Fruit fly (Drosophila melanogaster): Measurements from ENCODE around the gene CG32248.

Gene CG32248

dm6 chr3L:4471449-4471848 is at the start of gene CG32248:
Gene CG32248, plus strand, starts transcription at chr3L:4471749.
- no peak for TF ChIP-seq h (optimal IDR thresholded peaks at IDR 0.05)
- TF ChIP-seq Sin3A (optimal IDR thresholded peaks at IDR 0.05): no peak
- no peak for TF ChIP-seq psq (optimal IDR thresholded peaks at IDR 0.05)
- no peak for TF ChIP-seq Myc (optimal IDR thresholded peaks at IDR 0.05)
- TF ChIP-seq ttk (optimal IDR thresholded peaks at IDR 0.05): no peak
- TF ChIP-seq insv (optimal IDR thresholded peaks at IDR 0.05): no peak

dm6 chr3L:4426581-4426980 is 45.0 kb upstream of the CG32248 start:
- TF ChIP-seq ttk (optimal IDR thresholded peaks at IDR 0.05) (no peak), psq (optimal IDR thresholded peaks at IDR 0.05) (no peak), Sin3A (optimal IDR thresholded peaks at IDR 0.05) (no peak), Myc (optimal IDR thresholded peaks at IDR 0.05) (no peak), insv (optimal IDR thresholded peaks at IDR 0.05) (no peak), h (optimal IDR thresholded peaks at IDR 0.05) (no peak)

DNA sequence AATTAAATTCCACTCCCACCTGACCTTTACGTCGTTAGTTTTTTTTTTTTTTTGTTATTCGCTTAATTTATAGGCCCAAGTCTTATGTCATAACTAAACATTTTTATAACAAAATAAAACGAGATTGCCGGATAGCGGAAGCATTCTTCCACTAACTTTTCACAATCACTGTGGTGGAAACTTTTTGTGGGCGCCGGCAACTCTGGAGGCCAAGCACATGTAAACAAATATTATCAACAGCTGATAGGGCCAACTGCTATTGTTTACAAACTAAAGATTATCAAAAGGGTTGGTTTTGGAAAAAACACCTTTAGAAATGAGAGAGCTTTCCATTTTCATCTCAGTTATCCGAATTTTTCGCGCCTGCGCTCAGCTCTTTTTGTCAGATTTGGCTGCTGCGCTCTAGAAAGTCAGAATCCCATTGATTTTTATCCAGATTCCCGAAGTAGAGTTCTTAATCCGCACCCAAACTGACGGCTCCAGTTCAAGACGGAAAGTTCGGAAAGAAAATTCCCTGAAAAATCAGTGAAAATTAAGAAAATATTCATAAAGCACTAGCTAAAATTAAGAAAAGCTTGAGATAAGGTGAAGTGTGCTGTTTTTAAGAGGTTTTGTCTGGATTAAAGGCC is 42.5 kb upstream of the CG32248 start, which contains the start of gene nAChRbeta1:
Gene nAChRbeta1 (plus strand): TSS at position 432 of the 629 bp plus-strand sequence.
- TF ChIP-seq psq (optimal IDR thresholded peaks at IDR 0.05): no peak
- TF ChIP-seq Myc (optimal IDR thresholded peaks at IDR 0.05): no peak
- no peak for TF ChIP-seq h (optimal IDR thresholded peaks at IDR 0.05)
- no peak for TF ChIP-seq Sin3A (optimal IDR thresholded peaks at IDR 0.05)
- no peak for TF ChIP-seq insv (optimal IDR thresholded peaks at IDR 0.05)
- no peak for TF ChIP-seq ttk (optimal IDR thresholded peaks at IDR 0.05)

DNA sequence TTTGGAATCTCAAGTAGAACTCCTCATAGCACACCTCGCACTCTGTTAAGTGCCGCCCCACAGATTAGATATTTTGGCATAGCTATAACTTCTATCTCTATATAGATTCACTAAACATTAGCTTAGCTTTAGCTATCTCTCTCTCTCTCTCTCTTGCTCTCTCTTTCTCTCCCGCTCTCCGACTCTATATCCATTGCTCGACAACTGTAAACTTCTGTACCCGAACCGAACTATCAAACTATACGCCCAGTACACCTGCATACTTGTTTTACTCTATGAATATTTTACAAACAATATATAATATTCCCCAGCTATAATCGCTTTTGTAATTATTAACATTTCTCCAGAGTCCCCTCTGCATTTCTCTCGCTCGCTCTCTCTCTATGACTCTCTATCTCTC is 41.2 kb upstream of the CG32248 start:
- no peak for TF ChIP-seq Myc (optimal IDR thresholded peaks at IDR 0.05)
- no peak for TF ChIP-seq h (optimal IDR thresholded peaks at IDR 0.05)
- TF ChIP-seq Sin3A (optimal IDR thresholded peaks at IDR 0.05): no peak
- no peak for TF ChIP-seq psq (optimal IDR thresholded peaks at IDR 0.05)
- no peak for TF ChIP-seq insv (optimal IDR thresholded peaks at IDR 0.05)
- TF ChIP-seq ttk (optimal IDR thresholded peaks at IDR 0.05): no peak

DNA sequence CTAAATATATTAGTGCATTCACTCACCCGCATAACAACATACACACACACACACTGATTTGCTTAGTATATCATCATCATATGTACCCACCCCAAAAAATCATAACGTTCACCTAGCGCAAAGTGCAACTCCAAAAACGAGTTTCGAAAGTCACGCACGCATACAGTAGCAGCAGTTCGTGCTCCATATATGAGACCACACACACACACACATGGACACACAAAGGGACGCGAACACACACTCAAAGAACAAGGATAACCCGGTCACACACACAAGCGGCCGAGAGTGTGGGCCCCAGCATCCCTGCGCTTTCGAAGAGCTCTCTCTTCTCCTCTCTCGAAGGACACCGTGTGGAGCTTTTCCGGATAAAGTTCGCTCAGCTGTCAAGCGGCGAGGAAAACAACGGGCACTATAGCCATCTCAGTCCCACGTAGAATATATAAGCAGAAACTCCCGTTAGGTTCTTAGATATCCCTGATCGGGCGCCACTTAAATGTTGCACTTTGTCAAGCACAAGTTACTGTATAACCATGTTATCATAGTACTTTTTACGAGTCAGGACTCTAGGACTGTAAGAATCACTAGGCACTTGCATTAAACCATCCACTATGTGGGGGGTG is 40.3 kb upstream of the CG32248 start:
- no peak for TF ChIP-seq ttk (optimal IDR thresholded peaks at IDR 0.05)
- TF ChIP-seq insv (optimal IDR thresholded peaks at IDR 0.05): no peak
- TF ChIP-seq Myc (optimal IDR thresholded peaks at IDR 0.05): no peak
- no peak for TF ChIP-seq Sin3A (optimal IDR thresholded peaks at IDR 0.05)
- no peak for TF ChIP-seq psq (optimal IDR thresholded peaks at IDR 0.05)
- no peak for TF ChIP-seq h (optimal IDR thresholded peaks at IDR 0.05)

DNA sequence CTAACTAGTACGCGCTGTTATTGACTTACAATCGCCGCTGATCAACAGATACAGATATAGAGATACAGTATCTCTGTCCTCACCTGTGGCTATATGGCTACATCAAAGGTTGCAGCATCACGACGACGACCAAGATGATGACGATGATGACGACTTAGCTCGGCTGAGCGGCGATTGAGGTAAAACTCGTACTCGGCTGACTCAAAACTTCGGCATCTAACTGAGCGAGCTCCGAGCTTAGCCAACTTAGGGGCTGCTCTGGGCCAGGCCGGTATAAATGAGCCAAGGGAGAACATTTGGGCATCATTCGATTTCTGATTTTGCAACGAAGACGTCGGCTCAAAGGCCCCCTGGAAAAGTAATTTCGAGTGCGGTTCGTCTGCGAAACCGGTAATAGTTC is 35.1 kb upstream of the CG32248 start, which contains the start of gene CG15021:
Gene CG15021 (plus strand): TSS at position 301 of the 400 bp plus-strand sequence.
- no peak for TF ChIP-seq h (optimal IDR thresholded peaks at IDR 0.05)

- TF ChIP-seq ttk (optimal IDR thresholded peaks at IDR 0.05) (no peak), h (optimal IDR thresholded peaks at IDR 0.05) (no peak), psq (optimal IDR thresholded peaks at IDR 0.05) (no peak), insv (optimal IDR thresholded peaks at IDR 0.05) (no peak), Myc (optimal IDR thresholded peaks at IDR 0.05) (no peak), Sin3A (optimal IDR thresholded peaks at IDR 0.05) (no peak)
These were observed 31.4 kb upstream of the CG32248 start for dm6 chr3L:4440153-4440552.

- TF ChIP-seq psq (optimal IDR thresholded peaks at IDR 0.05): no peak
- no peak for TF ChIP-seq insv (optimal IDR thresholded peaks at IDR 0.05)
- TF ChIP-seq Myc (optimal IDR thresholded peaks at IDR 0.05): no peak
- no peak for TF ChIP-seq ttk (optimal IDR thresholded peaks at IDR 0.05)
- TF ChIP-seq h (optimal IDR thresholded peaks at IDR 0.05): no peak
- TF ChIP-seq Sin3A (optimal IDR thresholded peaks at IDR 0.05): no peak
These were observed 29.4 kb upstream of the CG32248 start for dm6 chr3L:4442168-4442567.

dm6 chr3L:4445824-4446223 is 25.7 kb upstream of the CG32248 start:
- no peak for TF ChIP-seq h (optimal IDR thresholded peaks at IDR 0.05)
- no peak for TF ChIP-seq insv (optimal IDR thresholded peaks at IDR 0.05)
- no peak for TF ChIP-seq Sin3A (optimal IDR thresholded peaks at IDR 0.05)
- TF ChIP-seq psq (optimal IDR thresholded peaks at IDR 0.05): no peak
- no peak for TF ChIP-seq ttk (optimal IDR thresholded peaks at IDR 0.05)
- TF ChIP-seq Myc (optimal IDR thresholded peaks at IDR 0.05): no peak

dm6 chr3L:4446273-4446672 is 25.3 kb upstream of the CG32248 start, which contains the start of gene CG12607:
Gene CG12607, plus strand, starts transcription at chr3L:4446573.
- TF ChIP-seq ttk (optimal IDR thresholded peaks at IDR 0.05): no peak
- TF ChIP-seq Sin3A (optimal IDR thresholded peaks at IDR 0.05): no peak
- TF ChIP-seq Myc (optimal IDR thresholded peaks at IDR 0.05): no peak
- TF ChIP-seq insv (optimal IDR thresholded peaks at IDR 0.05): no peak
- no peak for TF ChIP-seq psq (optimal IDR thresholded peaks at IDR 0.05)
- no peak for TF ChIP-seq h (optimal IDR thresholded peaks at IDR 0.05)

DNA sequence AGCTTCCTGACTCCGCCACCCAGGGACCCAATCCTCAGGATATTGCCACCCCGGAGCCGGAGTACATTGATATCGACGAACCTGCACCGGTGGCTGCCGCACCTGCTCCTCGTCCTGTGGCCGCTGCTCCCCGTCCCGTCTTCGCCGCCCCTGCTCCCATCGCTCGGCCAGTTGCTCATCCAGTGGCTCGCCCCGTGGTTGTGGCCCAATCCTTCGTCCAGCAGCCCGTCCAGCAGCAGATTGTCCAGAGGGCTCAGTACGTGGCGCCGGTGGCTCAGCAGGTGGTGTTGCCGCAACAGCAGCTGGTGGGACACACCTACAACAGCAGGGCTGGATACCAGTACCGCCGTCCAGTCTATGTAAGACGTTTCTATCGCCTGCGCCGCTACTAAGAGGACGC is 24.3 kb upstream of the CG32248 start:
- TF ChIP-seq insv (optimal IDR thresholded peaks at IDR 0.05): no peak
- TF ChIP-seq Myc (optimal IDR thresholded peaks at IDR 0.05): no peak
- no peak for TF ChIP-seq Sin3A (optimal IDR thresholded peaks at IDR 0.05)
- TF ChIP-seq ttk (optimal IDR thresholded peaks at IDR 0.05): no peak
- TF ChIP-seq psq (optimal IDR thresholded peaks at IDR 0.05): no peak
- TF ChIP-seq h (optimal IDR thresholded peaks at IDR 0.05): no peak

- TF ChIP-seq psq (optimal IDR thresholded peaks at IDR 0.05) (no peak), Myc (optimal IDR thresholded peaks at IDR 0.05) (no peak)
These were observed 13.5 kb upstream of the CG32248 start, which contains the start of gene CG11345 for dm6 chr3L:4458063-4458462. Gene CG11345, minus strand, starts transcription at chr3L:4458163.
